Worm (Caenorhabditis elegans): ENCODE measurements around the gene srh-209.

srh-209 gene

DNA sequence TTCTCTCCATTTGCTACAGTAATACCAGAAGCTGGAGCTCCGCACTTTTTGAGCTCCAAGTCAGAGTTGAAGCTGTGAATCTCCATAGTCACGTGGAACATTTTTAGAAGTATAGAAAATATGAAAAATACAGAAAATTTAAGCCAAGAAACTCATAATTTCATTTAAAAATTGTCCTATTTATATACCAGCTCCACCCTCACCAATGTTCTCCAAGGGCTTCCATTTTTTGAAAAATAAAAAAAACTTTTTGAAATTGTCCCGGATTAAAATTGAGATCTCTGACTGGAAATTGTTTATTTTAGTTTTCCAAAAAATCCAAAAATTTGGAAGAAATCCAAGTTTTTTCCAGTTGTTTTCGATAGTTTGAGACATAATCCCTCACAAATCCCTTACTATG lies 44.8 kb downstream of the srh-209 start, which contains the start of gene C08E8.5:
Gene C08E8.5, minus strand, starts transcription at position 101 of the 400 bp plus-strand sequence.
- TF ChIP-seq aly-2 (tag; optimal IDR thresholded peaks at IDR 0.05): no peak
- TF ChIP-seq mep-1 (tag; optimal IDR thresholded peaks at IDR 0.05): no peak
- TF ChIP-seq zip-4 (GFP tag; optimal IDR thresholded peaks at IDR 0.05): no peak

DNA sequence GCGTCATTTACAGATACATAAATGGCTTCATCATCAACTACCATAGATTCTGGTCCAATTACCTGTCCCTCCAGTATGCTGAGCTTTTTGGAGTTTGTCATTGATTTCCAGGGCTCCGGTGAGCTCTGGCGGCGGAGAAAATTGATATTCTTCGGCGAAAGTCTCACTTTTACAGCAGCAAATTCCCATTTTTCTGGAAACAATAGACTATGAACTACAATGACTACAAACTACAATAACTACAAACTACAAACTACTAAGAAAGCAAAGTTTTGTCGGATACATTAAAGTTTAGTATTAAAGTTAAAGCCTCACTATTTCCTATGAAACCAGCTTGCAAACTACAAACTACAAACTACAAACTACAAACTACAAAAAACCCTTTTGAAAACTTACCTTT lies 48.9 kb downstream of the srh-209 start, which contains the start of gene C08E8.2:
Gene C08E8.2, minus strand, starts transcription at position 101 of the 400 bp plus-strand sequence.
- TF ChIP-seq swsn-7 (tag; optimal IDR thresholded peaks at IDR 0.05) (no peak), ztf-4 (tag; optimal IDR thresholded peaks at IDR 0.05) (no peak), ztf-11 (tag; optimal IDR thresholded peaks at IDR 0.05) (no peak), lin-35 (GFP tag; optimal IDR thresholded peaks at IDR 0.05) (no peak), nhr-237 (tag; optimal IDR thresholded peaks at IDR 0.05) (no peak), F16B12.6 (tag; optimal IDR thresholded peaks at IDR 0.05) (no peak)

DNA sequence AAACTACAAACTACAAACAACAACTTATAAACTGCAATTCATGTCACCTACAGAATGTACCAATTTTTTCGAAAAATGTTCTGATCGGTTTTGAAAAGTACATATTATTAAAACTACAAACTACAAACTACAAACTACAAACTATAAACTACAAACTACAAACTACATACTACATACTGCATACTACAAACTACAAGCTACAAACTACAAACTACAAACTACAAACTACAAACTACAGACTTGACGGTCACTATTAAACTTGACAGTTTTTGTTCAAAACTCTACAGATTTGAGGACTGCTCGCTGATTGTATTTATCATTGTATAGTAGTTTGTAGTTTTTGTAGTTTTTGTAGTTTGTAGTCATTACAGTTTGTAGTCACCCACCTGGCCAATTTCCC lies 50.4 kb downstream of the srh-209 start:
- TF ChIP-seq tlp-1 (tag; optimal IDR thresholded peaks at IDR 0.05) (no peak), pag-3 (tag; optimal IDR thresholded peaks at IDR 0.05; ENCODE audit: borderline replicate concordance, insufficient read depth) (no peak), unc-98 (GFP tag; IDR thresholded peaks at IDR 0.05) (no peak), lin-13 (GFP tag; optimal IDR thresholded peaks at IDR 0.05) (no peak), nhr-11 (tag; optimal IDR thresholded peaks at IDR 0.05) (no peak), Y116A8C.19 (tag; optimal IDR thresholded peaks at IDR 0.05; ENCODE audit: borderline replicate concordance) (no peak), mep-1 (tag; optimal IDR thresholded peaks at IDR 0.05) (no peak)

All from whole organism, L1 larva.